Worm (Caenorhabditis elegans): ENCODE data around the gene acp-7.

acp-7 gene

ce11 chrIV:6431582-6431981, at the start of gene acp-7:
Gene acp-7 (minus strand): TSS chrIV:6431682.
- TF ChIP-seq sea-1 (GFP tag; conservative IDR thresholded peaks at IDR 0.05) (no peak), tra-4 (tag; optimal IDR thresholded peaks at IDR 0.05) (no peak), ceh-13 (GFP tag; optimal IDR thresholded peaks at IDR 0.05) (no peak), ceh-36 (tag; optimal IDR thresholded peaks at IDR 0.05) (no peak), tbx-37 (GFP tag; conservative IDR thresholded peaks at IDR 0.05) (no peak), pes-1 (GFP tag; IDR thresholded peaks at IDR 0.05) (no peak), hmbx-1 (tag; optimal IDR thresholded peaks at IDR 0.05) (no peak), hnd-1 (tag; optimal IDR thresholded peaks at IDR 0.05) (no peak), flt-1 (GFP tag; IDR thresholded peaks at IDR 0.05) (no peak), tbx-11 (GFP tag; IDR thresholded peaks at IDR 0.05) (no peak), aly-1 (tag; optimal IDR thresholded peaks at IDR 0.05) (no peak), B0310.2 (tag; optimal IDR thresholded peaks at IDR 0.05) (no peak)

- peak; percentile 72 for TF ChIP-seq pes-1 (GFP tag; IDR thresholded peaks at IDR 0.05)
- no peak for TF ChIP-seq hmg-4 (GFP tag; optimal IDR thresholded peaks at IDR 0.05)
- no peak for TF ChIP-seq ceh-13 (GFP tag; optimal IDR thresholded peaks at IDR 0.05)
- 0 out of 2 replicates have a peak, but pooled peaks have one; percentile 34 for TF ChIP-seq scrt-1 (GFP tag; IDR thresholded peaks at IDR 0.05)
- no peak for TF ChIP-seq B0310.2 (tag; optimal IDR thresholded peaks at IDR 0.05)
- peak; percentile 28; the same call in 1 of the 2 replicates for TF ChIP-seq tbx-37 (GFP tag; conservative IDR thresholded peaks at IDR 0.05)
Measured at ce11 chrIV:6480978-6481377, 49.5 kb upstream of the acp-7 start.

DNA sequence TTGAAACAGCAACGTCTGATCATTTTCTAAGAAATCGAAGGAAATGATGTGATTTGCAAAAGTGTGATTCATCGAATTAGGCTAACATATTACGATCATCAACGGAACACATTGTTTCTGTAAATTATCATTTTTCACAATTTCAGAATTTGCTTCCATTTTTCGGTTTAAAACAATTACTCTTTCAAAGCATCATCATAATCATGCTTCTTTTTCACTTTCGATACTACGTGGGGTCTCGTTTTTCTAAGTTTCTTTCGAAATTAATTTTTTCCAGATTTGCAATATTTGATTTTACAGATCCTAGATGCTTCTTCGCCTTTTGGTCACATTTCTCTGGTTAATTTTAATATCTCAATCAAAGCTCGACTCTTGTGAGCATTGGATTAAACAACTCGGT, 48.7 kb upstream of the acp-7 start, which contains the start of gene tyr-6:
tyr-6 (plus strand) TSS at position 301 of the 400 bp plus-strand sequence.
- no peak for TF ChIP-seq B0310.2 (tag; optimal IDR thresholded peaks at IDR 0.05)
- TF ChIP-seq ceh-36 (tag; optimal IDR thresholded peaks at IDR 0.05): no peak
- no peak for TF ChIP-seq flt-1 (GFP tag; IDR thresholded peaks at IDR 0.05)
- no peak for TF ChIP-seq ama-1 (optimal IDR thresholded peaks at IDR 0.05)
- no peak for TF ChIP-seq tra-4 (tag; optimal IDR thresholded peaks at IDR 0.05)
- TF ChIP-seq tbx-37 (GFP tag; conservative IDR thresholded peaks at IDR 0.05): no peak
- no peak for TF ChIP-seq scrt-1 (GFP tag; IDR thresholded peaks at IDR 0.05)
- TF ChIP-seq pes-1 (GFP tag; IDR thresholded peaks at IDR 0.05): no peak
- no peak for TF ChIP-seq hmbx-1 (tag; optimal IDR thresholded peaks at IDR 0.05)

DNA sequence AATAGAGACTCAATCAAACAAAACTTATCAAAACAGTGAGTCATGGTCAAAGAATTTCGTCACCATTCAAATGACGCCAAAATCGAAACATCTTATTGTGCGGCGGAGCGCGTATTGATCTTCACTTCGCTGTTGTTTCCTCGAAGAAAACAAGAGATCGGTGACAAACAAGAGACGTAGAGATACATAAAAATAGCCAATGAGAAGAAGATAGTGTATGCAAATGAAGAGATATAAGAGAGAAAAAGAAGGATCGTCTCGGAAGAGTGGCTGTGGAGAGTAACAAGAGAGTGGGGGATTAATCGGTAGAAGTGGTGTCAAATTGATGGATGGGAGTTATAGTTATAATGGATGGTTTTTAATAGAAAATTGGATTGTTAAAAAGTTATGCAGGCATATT, 43.3 kb upstream of the acp-7 start:
- TF ChIP-seq F13C5.2 (tag; optimal IDR thresholded peaks at IDR 0.05): peak; percentile 14
- no peak for TF ChIP-seq B0310.2 (tag; optimal IDR thresholded peaks at IDR 0.05)

- TF ChIP-seq ceh-36 (tag; optimal IDR thresholded peaks at IDR 0.05) (no peak), ceh-13 (GFP tag; optimal IDR thresholded peaks at IDR 0.05) (no peak), tbx-11 (GFP tag; IDR thresholded peaks at IDR 0.05) (no peak), flt-1 (GFP tag; IDR thresholded peaks at IDR 0.05) (no peak), pes-1 (GFP tag; IDR thresholded peaks at IDR 0.05) (no peak), hnd-1 (tag; optimal IDR thresholded peaks at IDR 0.05) (no peak), ama-1 (optimal IDR thresholded peaks at IDR 0.05) (no peak), aly-1 (tag; optimal IDR thresholded peaks at IDR 0.05) (no peak), scrt-1 (GFP tag; IDR thresholded peaks at IDR 0.05) (no peak), sea-1 (GFP tag; conservative IDR thresholded peaks at IDR 0.05) (no peak), B0310.2 (tag; optimal IDR thresholded peaks at IDR 0.05) (no peak), tbx-37 (GFP tag; conservative IDR thresholded peaks at IDR 0.05) (no peak), hmg-4 (GFP tag; optimal IDR thresholded peaks at IDR 0.05) (no peak)
Measured at ce11 chrIV:6473140-6473539, 41.7 kb upstream of the acp-7 start, which contains the start of gene Y73B6BL.27. Gene Y73B6BL.27 (minus strand): TSS chrIV:6473240.

- TF ChIP-seq hmbx-1 (tag; optimal IDR thresholded peaks at IDR 0.05): no peak
- TF ChIP-seq ama-1 (optimal IDR thresholded peaks at IDR 0.05): no peak
- TF ChIP-seq F13C5.2 (tag; optimal IDR thresholded peaks at IDR 0.05): no peak
- TF ChIP-seq tbx-37 (GFP tag; conservative IDR thresholded peaks at IDR 0.05): no peak
- TF ChIP-seq pes-1 (GFP tag; IDR thresholded peaks at IDR 0.05): no peak
- TF ChIP-seq B0310.2 (tag; optimal IDR thresholded peaks at IDR 0.05): no peak
- TF ChIP-seq ceh-13 (GFP tag; optimal IDR thresholded peaks at IDR 0.05): no peak
- TF ChIP-seq ceh-36 (tag; optimal IDR thresholded peaks at IDR 0.05): no peak
- TF ChIP-seq flt-1 (GFP tag; IDR thresholded peaks at IDR 0.05): no peak
- TF ChIP-seq tbx-11 (GFP tag; IDR thresholded peaks at IDR 0.05): no peak
- TF ChIP-seq aly-1 (tag; optimal IDR thresholded peaks at IDR 0.05): no peak
- no peak for TF ChIP-seq hmg-4 (GFP tag; optimal IDR thresholded peaks at IDR 0.05)
- TF ChIP-seq hnd-1 (tag; optimal IDR thresholded peaks at IDR 0.05): no peak
- no peak for TF ChIP-seq sea-1 (GFP tag; conservative IDR thresholded peaks at IDR 0.05)
- TF ChIP-seq scrt-1 (GFP tag; IDR thresholded peaks at IDR 0.05): no peak
Measured at ce11 chrIV:6471216-6471615, 39.7 kb upstream of the acp-7 start, which contains the start of gene tmed-13. Gene tmed-13 (minus strand): TSS chrIV:6471384.

ce11 chrIV:6464005-6464404, 32.5 kb upstream of the acp-7 start, which contains the start of gene acr-25:
Gene acr-25 (plus strand): TSS chrIV:6464305.
- TF ChIP-seq pes-1 (GFP tag; IDR thresholded peaks at IDR 0.05) (no peak), scrt-1 (GFP tag; IDR thresholded peaks at IDR 0.05) (no peak), ama-1 (optimal IDR thresholded peaks at IDR 0.05) (no peak), hmbx-1 (tag; optimal IDR thresholded peaks at IDR 0.05) (no peak), sea-1 (GFP tag; conservative IDR thresholded peaks at IDR 0.05) (no peak), tbx-37 (GFP tag; conservative IDR thresholded peaks at IDR 0.05) (no peak), B0310.2 (tag; optimal IDR thresholded peaks at IDR 0.05) (no peak), hnd-1 (tag; optimal IDR thresholded peaks at IDR 0.05) (no peak), tbx-11 (GFP tag; IDR thresholded peaks at IDR 0.05) (no peak), F13C5.2 (tag; optimal IDR thresholded peaks at IDR 0.05) (no peak), aly-1 (tag; optimal IDR thresholded peaks at IDR 0.05) (no peak), ceh-13 (GFP tag; optimal IDR thresholded peaks at IDR 0.05) (no peak), tra-4 (tag; optimal IDR thresholded peaks at IDR 0.05) (no peak), flt-1 (GFP tag; IDR thresholded peaks at IDR 0.05) (no peak), ceh-36 (tag; optimal IDR thresholded peaks at IDR 0.05) (no peak), hmg-4 (GFP tag; optimal IDR thresholded peaks at IDR 0.05) (no peak), ets-7 (tag; optimal IDR thresholded peaks at IDR 0.05) (no peak)

DNA sequence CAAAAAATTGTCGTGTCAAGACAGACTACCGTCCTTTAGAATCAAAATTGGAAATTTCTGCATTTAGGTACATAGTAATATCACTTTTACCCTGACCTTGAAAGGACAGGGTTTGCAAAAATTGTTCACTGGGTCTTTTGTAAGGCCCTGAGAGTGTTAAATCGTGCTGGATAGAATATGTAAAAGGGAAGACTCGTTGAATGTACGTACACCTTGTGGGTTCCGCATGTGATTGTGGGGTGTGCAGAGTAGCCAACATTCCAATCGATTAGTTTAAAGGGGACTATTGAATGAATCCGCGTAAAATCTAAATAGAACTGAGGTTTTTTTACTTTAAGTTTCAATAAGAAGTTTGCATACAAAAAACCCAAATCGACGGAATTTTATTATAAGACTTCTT, 29.1 kb upstream of the acp-7 start:
- TF ChIP-seq sea-1 (GFP tag; conservative IDR thresholded peaks at IDR 0.05) (no peak), hnd-1 (tag; optimal IDR thresholded peaks at IDR 0.05) (no peak), aly-1 (tag; optimal IDR thresholded peaks at IDR 0.05) (no peak), tbx-37 (GFP tag; conservative IDR thresholded peaks at IDR 0.05) (no peak), ets-7 (tag; optimal IDR thresholded peaks at IDR 0.05) (no peak), hmg-4 (GFP tag; optimal IDR thresholded peaks at IDR 0.05) (no peak), scrt-1 (GFP tag; IDR thresholded peaks at IDR 0.05) (no peak), ceh-36 (tag; optimal IDR thresholded peaks at IDR 0.05) (no peak), pes-1 (GFP tag; IDR thresholded peaks at IDR 0.05) (no peak), hmbx-1 (tag; optimal IDR thresholded peaks at IDR 0.05) (no peak), flt-1 (GFP tag; IDR thresholded peaks at IDR 0.05) (no peak), ceh-13 (GFP tag; optimal IDR thresholded peaks at IDR 0.05) (no peak)
